Worm (Caenorhabditis elegans) whole organism, L4 larva: Measurements from ENCODE around the gene dmd-9.

ENCODE experiments used
- F49E8.2 ChIP-seq: sonication (generic microtip); optimal IDR thresholded peaks from 2 replicates; lab custom pipeline; 2016; ENCODE audit warnings: missing compliant biosample characterization, mild to moderate bottlenecking, missing genetic modification characterization, borderline replicate concordance
- attf-4 ChIP-seq: sonication (generic microtip); optimal IDR thresholded peaks from 3 replicates; lab custom pipeline; 2017; ENCODE audit warnings: missing biosample characterization, missing genetic modification characterization
- lin-38 ChIP-seq: fragments of 200-800 bp; sonication (Bioruptor generic); IDR thresholded peaks from 2 replicates; pipeline ENCODE4 v1.3.6; 2022; ENCODE audit warnings: missing genetic modification reagents, missing genetic modification characterization, missing compliant biosample characterization
- tag-97 ChIP-seq: fragments of 200-800 bp; sonication (Bioruptor generic); IDR thresholded peaks from 2 replicates; pipeline ENCODE4 v1.3.6; 2022; ENCODE audit warnings: missing genetic modification characterization, missing compliant biosample characterization
- ztf-11 ChIP-seq: fragments of 150-350 bp; optimal IDR thresholded peaks from 2 replicates; lab custom pipeline; 2014; ENCODE audit warnings: missing biosample characterization, missing genetic modification characterization

ce11 chrIV:3273295-3273694 is 19.0 kb upstream of the dmd-9 start, which contains the start of gene T26C12.3:
- TF ChIP-seq ztf-11 (tag; lab: Kevin White, UChicago) (no peak), attf-4 (tag; lab: Kevin White, UChicago) (no peak), lin-38 (GFP tag; lab: Robert Waterston, UW) (no peak), F49E8.2 (tag; lab: Kevin White, UChicago) (no peak), tag-97 (GFP tag; lab: Robert Waterston, UW) (no peak)
